1 fruit fly cellular context compared by ENCODE assay signal in the genomic region with DNA sequence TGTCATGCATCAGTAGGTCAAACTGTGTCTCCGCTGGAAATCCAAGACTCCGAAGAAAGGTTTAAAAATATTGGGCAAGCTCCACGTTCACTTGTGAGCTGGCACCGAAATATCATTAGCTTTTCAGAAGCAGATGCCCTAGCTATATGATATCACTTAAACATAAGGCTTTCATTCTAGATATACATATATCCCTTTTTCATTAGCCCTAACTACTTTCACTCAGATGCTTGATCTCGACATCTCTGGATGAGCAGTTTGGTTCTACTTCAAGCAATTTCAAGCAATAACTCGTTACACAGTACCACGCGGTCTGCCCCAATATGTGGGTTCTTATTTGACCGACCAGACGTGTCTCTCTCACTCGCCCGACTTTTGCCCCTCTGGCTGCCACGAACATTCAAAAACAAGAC.
A peak's percentile ranks its signal among the peaks of the same experiment; 100 is the strongest.
TF ChIP-seq lines count a peak whose summit lies in the region.

No protein-coding gene starts in this region.

TF ChIP-seq in whole organism, embryonic, 481 proteins besides CTCF, POLR2A, EP300 and RAD21 (continued from another document and continues in another):
- no peak for TF ChIP-seq gcm2 (GFP tag; optimal IDR thresholded peaks at IDR 0.05; lab: Kevin White, UChicago)
- TF ChIP-seq ftz-f1 (GFP tag; optimal IDR thresholded peaks at IDR 0.05; lab: Kevin White, UChicago): no peak
- peak; percentile 34 for TF ChIP-seq Sox100B (GFP tag; optimal IDR thresholded peaks at IDR 0.05; lab: Kevin White, UChicago)
- no peak for TF ChIP-seq CG10274 (GFP tag; optimal IDR thresholded peaks at IDR 0.05; lab: Kevin White, UChicago)
- no peak for TF ChIP-seq sr (GFP tag; IDR thresholded peaks at IDR 0.05; lab: Robert Waterston, UW)
- TF ChIP-seq inv (GFP tag; IDR thresholded peaks at IDR 0.05; lab: Robert Waterston, UW; ENCODE audit: partially characterized antibody): no peak
- TF ChIP-seq CG17385 (GFP tag; optimal IDR thresholded peaks at IDR 0.05; lab: Kevin White, UChicago): peak; percentile 51
- no peak for TF ChIP-seq BEAF-32 (GFP tag; optimal IDR thresholded peaks at IDR 0.05; lab: Kevin White, UChicago)
- no peak for TF ChIP-seq BtbVII (GFP tag; optimal IDR thresholded peaks at IDR 0.05; lab: Kevin White, UChicago)
- no peak for TF ChIP-seq CG4404 (GFP tag; IDR thresholded peaks at IDR 0.05; lab: Robert Waterston, UW)
- no peak for TF ChIP-seq caup (GFP tag; optimal IDR thresholded peaks at IDR 0.05; lab: Kevin White, UChicago; ENCODE audit: severe bottlenecking)
- no peak for TF ChIP-seq CG11093 (GFP tag; IDR thresholded peaks at IDR 0.05; lab: Robert Waterston, UW)
- TF ChIP-seq Camta (GFP tag; optimal IDR thresholded peaks at IDR 0.05; lab: Kevin White, UChicago): no peak
- no peak for TF ChIP-seq crc (GFP tag; optimal IDR thresholded peaks at IDR 0.05; lab: Kevin White, UChicago)
- no peak for TF ChIP-seq sens-2 (GFP tag; IDR thresholded peaks at IDR 0.05; lab: Robert Waterston, UW)
- TF ChIP-seq Hr78 (GFP tag; optimal IDR thresholded peaks at IDR 0.05; lab: Kevin White, UChicago): peak in 1 of 2 experiments; percentile 33
- no peak for TF ChIP-seq HmgD (GFP tag; optimal IDR thresholded peaks at IDR 0.05; lab: Kevin White, UChicago)
- no peak for TF ChIP-seq ATbp (GFP tag; optimal IDR thresholded peaks at IDR 0.05; lab: Kevin White, UChicago)
- TF ChIP-seq CG17612 (GFP tag; IDR thresholded peaks at IDR 0.05; lab: Robert Waterston, UW): no peak
- TF ChIP-seq prd (optimal IDR thresholded peaks at IDR 0.05; lab: Kevin White, UChicago): no peak
- peak; percentile 6; the same call in 1 of the 3 replicates for TF ChIP-seq prd (GFP tag; IDR thresholded peaks at IDR 0.05; lab: Robert Waterston, UW)
- no peak for TF ChIP-seq CG1024 (GFP tag; IDR thresholded peaks at IDR 0.05; lab: Robert Waterston, UW)
- no peak for TF ChIP-seq Mrtf (GFP tag; IDR thresholded peaks at IDR 0.05; lab: Robert Waterston, UW)
- peak; percentile 47 for TF ChIP-seq CG9727 (GFP tag; optimal IDR thresholded peaks at IDR 0.05; lab: Kevin White, UChicago)
- TF ChIP-seq rib (GFP tag; IDR thresholded peaks at IDR 0.05; lab: Robert Waterston, UW): no peak
- TF ChIP-seq pb (GFP tag; optimal IDR thresholded peaks at IDR 0.05; lab: Kevin White, UChicago): peak; percentile 47
- peak; percentile 9 for TF ChIP-seq kay (GFP tag; optimal IDR thresholded peaks at IDR 0.05; lab: Kevin White, UChicago)
- no peak for TF ChIP-seq CG12769 (tag; optimal IDR thresholded peaks at IDR 0.05; lab: Kevin White, UChicago)
- no peak for TF ChIP-seq Scr (GFP tag; IDR thresholded peaks at IDR 0.05; lab: Robert Waterston, UW; ENCODE audit: partially characterized antibody)
- no peak for TF ChIP-seq nau (GFP tag; optimal IDR thresholded peaks at IDR 0.05; lab: Kevin White, UChicago)
- no peak for TF ChIP-seq oc (tag; optimal IDR thresholded peaks at IDR 0.05; lab: Kevin White, UChicago)
- no peak for TF ChIP-seq CG16813 (GFP tag; IDR thresholded peaks at IDR 0.05; lab: Robert Waterston, UW; ENCODE audit: partially characterized antibody)
- TF ChIP-seq CG4730 (GFP tag; IDR thresholded peaks at IDR 0.05; lab: Robert Waterston, UW): no peak
- TF ChIP-seq Optix (GFP tag; IDR thresholded peaks at IDR 0.05; lab: Robert Waterston, UW): no peak
- no peak for TF ChIP-seq sug (tag; optimal IDR thresholded peaks at IDR 0.05; lab: Kevin White, UChicago)
- TF ChIP-seq CG33213 (GFP tag; optimal IDR thresholded peaks at IDR 0.05; lab: Kevin White, UChicago): no peak
- no peak for TF ChIP-seq CG6272 (GFP tag; IDR thresholded peaks at IDR 0.05; lab: Robert Waterston, UW)
- no peak for TF ChIP-seq nerfin-1 (tag; optimal IDR thresholded peaks at IDR 0.05; lab: Kevin White, UChicago)
- TF ChIP-seq usp (GFP tag; optimal IDR thresholded peaks at IDR 0.05; lab: Kevin White, UChicago): no peak
- peak; percentile 16 for TF ChIP-seq CG8089 (GFP tag; optimal IDR thresholded peaks at IDR 0.05; lab: Kevin White, UChicago)
- TF ChIP-seq ash1 (GFP tag; optimal IDR thresholded peaks at IDR 0.05; lab: Kevin White, UChicago): no peak
- peak; percentile 48 for TF ChIP-seq CG2120 (GFP tag; optimal IDR thresholded peaks at IDR 0.05; lab: Kevin White, UChicago)
- peak; percentile 34 for TF ChIP-seq CG1603 (tag; optimal IDR thresholded peaks at IDR 0.05; lab: Kevin White, UChicago)
- no peak for TF ChIP-seq CG10431 (GFP tag; optimal IDR thresholded peaks at IDR 0.05; lab: Kevin White, UChicago)
- peak; percentile 35 for TF ChIP-seq tx (GFP tag; optimal IDR thresholded peaks at IDR 0.05; lab: Kevin White, UChicago)
- TF ChIP-seq CoRest (tag; optimal IDR thresholded peaks at IDR 0.05; lab: Kevin White, UChicago): peak; percentile 63
- TF ChIP-seq lab (GFP tag; optimal IDR thresholded peaks at IDR 0.05; lab: Kevin White, UChicago): no peak
- TF ChIP-seq CG12219 (GFP tag; optimal IDR thresholded peaks at IDR 0.05; lab: Kevin White, UChicago): peak; percentile 37
- TF ChIP-seq lmd (GFP tag; IDR thresholded peaks at IDR 0.05; lab: Robert Waterston, UW): peak; percentile 68
- peak; percentile 29 for TF ChIP-seq phol (tag; optimal IDR thresholded peaks at IDR 0.05; lab: Kevin White, UChicago)
- no peak for TF ChIP-seq CG15479 (GFP tag; optimal IDR thresholded peaks at IDR 0.05; lab: Kevin White, UChicago)
- no peak for TF ChIP-seq so (GFP tag; IDR thresholded peaks at IDR 0.05; lab: Robert Waterston, UW)
- TF ChIP-seq seq (GFP tag; IDR thresholded peaks at IDR 0.05; lab: Robert Waterston, UW): no peak
- TF ChIP-seq slou (GFP tag; optimal IDR thresholded peaks at IDR 0.05; lab: Kevin White, UChicago): peak; percentile 38
- no peak for TF ChIP-seq NFAT (GFP tag; IDR thresholded peaks at IDR 0.05; lab: Robert Waterston, UW)
- no peak for TF ChIP-seq fd102C (GFP tag; optimal IDR thresholded peaks at IDR 0.05; lab: Kevin White, UChicago)
- no peak for TF ChIP-seq CG8944 (GFP tag; optimal IDR thresholded peaks at IDR 0.05; lab: Kevin White, UChicago)
- no peak for TF ChIP-seq CG10565 (GFP tag; optimal IDR thresholded peaks at IDR 0.05; lab: Kevin White, UChicago)
- no peak for TF ChIP-seq CG11398 (GFP tag; optimal IDR thresholded peaks at IDR 0.05; lab: Kevin White, UChicago)
- no peak for TF ChIP-seq mld (GFP tag; IDR thresholded peaks at IDR 0.05; lab: Robert Waterston, UW; ENCODE audit: partially characterized antibody)
- TF ChIP-seq Myb (GFP tag; optimal IDR thresholded peaks at IDR 0.05; lab: Kevin White, UChicago): peak; percentile 18
- TF ChIP-seq CG18262 (tag; optimal IDR thresholded peaks at IDR 0.05; lab: Kevin White, UChicago): peak; percentile 58
- no peak for TF ChIP-seq grn (GFP tag; optimal IDR thresholded peaks at IDR 0.05; lab: Kevin White, UChicago)
- no peak for TF ChIP-seq bigmax (GFP tag; optimal IDR thresholded peaks at IDR 0.05; lab: Kevin White, UChicago)
- no peak for TF ChIP-seq B-H1 (GFP tag; IDR thresholded peaks at IDR 0.05; lab: Robert Waterston, UW)
- no peak for TF ChIP-seq amos (GFP tag; IDR thresholded peaks at IDR 0.05; lab: Robert Waterston, UW; ENCODE audit: partially characterized antibody)
- no peak for TF ChIP-seq CG7987 (GFP tag; optimal IDR thresholded peaks at IDR 0.05; lab: Kevin White, UChicago)
- no peak for TF ChIP-seq sob (GFP tag; IDR thresholded peaks at IDR 0.05; lab: Robert Waterston, UW)
- TF ChIP-seq Eip74EF (GFP tag; optimal IDR thresholded peaks at IDR 0.05; lab: Kevin White, UChicago): peak in 1 of 2 experiments; percentile 22
- TF ChIP-seq yki (optimal IDR thresholded peaks at IDR 0.05; lab: Kevin White, UChicago): no peak
- peak; percentile 36 for TF ChIP-seq CG10979 (tag; optimal IDR thresholded peaks at IDR 0.05; lab: Kevin White, UChicago)
- peak; percentile 13 for TF ChIP-seq fu2 (GFP tag; optimal IDR thresholded peaks at IDR 0.05; lab: Kevin White, UChicago)
- peak; percentile 16; the same call in 1 of the 2 replicates for TF ChIP-seq E2f1 (GFP tag; IDR thresholded peaks at IDR 0.05; lab: Robert Waterston, UW)
- TF ChIP-seq Side (GFP tag; optimal IDR thresholded peaks at IDR 0.05; lab: Kevin White, UChicago): no peak
- no peak for TF ChIP-seq CG33557 (GFP tag; optimal IDR thresholded peaks at IDR 0.05; lab: Kevin White, UChicago)
- TF ChIP-seq CG31441 (GFP tag; IDR thresholded peaks at IDR 0.05; lab: Robert Waterston, UW): peak; percentile 45; the same call in 1 of the 2 replicates
- TF ChIP-seq grau (tag; optimal IDR thresholded peaks at IDR 0.05; lab: Kevin White, UChicago): peak; percentile 53
- TF ChIP-seq CG3847 (GFP tag; IDR thresholded peaks at IDR 0.05; lab: Robert Waterston, UW): no peak
- TF ChIP-seq Hmr (GFP tag; optimal IDR thresholded peaks at IDR 0.05; lab: Kevin White, UChicago): peak; percentile 36
- TF ChIP-seq Ptx1 (GFP tag; IDR thresholded peaks at IDR 0.05; lab: Robert Waterston, UW): peak; percentile 43; the same call in 1 of the 2 replicates
- TF ChIP-seq CG6765 (GFP tag; optimal IDR thresholded peaks at IDR 0.05; lab: Kevin White, UChicago): no peak
- TF ChIP-seq dmrt11E (tag; optimal IDR thresholded peaks at IDR 0.05; lab: Kevin White, UChicago): no peak
- no peak for TF ChIP-seq Fer3 (tag; optimal IDR thresholded peaks at IDR 0.05; lab: Kevin White, UChicago)
- no peak for TF ChIP-seq CG3838 (GFP tag; optimal IDR thresholded peaks at IDR 0.05; lab: Kevin White, UChicago)
- no peak for TF ChIP-seq CG7357 (GFP tag; IDR thresholded peaks at IDR 0.05; lab: Robert Waterston, UW)
- no peak for TF ChIP-seq CG6254 (GFP tag; optimal IDR thresholded peaks at IDR 0.05; lab: Kevin White, UChicago)
- TF ChIP-seq CG31224 (GFP tag; IDR thresholded peaks at IDR 0.05; lab: Robert Waterston, UW): 0 out of 2 replicates have a peak, but pooled peaks have one; percentile 36
- peak; percentile 97 for TF ChIP-seq Ets65A (GFP tag; lab: Kevin White, UChicago)
- no peak for TF ChIP-seq hb (GFP tag; IDR thresholded peaks at IDR 0.05; lab: Robert Waterston, UW; ENCODE audit: partially characterized antibody)
- TF ChIP-seq dysf (GFP tag; IDR thresholded peaks at IDR 0.05; lab: Robert Waterston, UW): peak; percentile 70
- TF ChIP-seq gfzf (GFP tag; optimal IDR thresholded peaks at IDR 0.05; lab: Kevin White, UChicago): no peak
- TF ChIP-seq fru (optimal IDR thresholded peaks at IDR 0.05; lab: Kevin White, UChicago): no peak
- no peak for TF ChIP-seq D (optimal IDR thresholded peaks at IDR 0.05; lab: Kevin White, UChicago)
- TF ChIP-seq D (GFP tag; optimal IDR thresholded peaks at IDR 0.05; lab: Kevin White, UChicago): no peak
- peak; percentile 15 for TF ChIP-seq CG12155 (GFP tag; optimal IDR thresholded peaks at IDR 0.05; lab: Kevin White, UChicago)
- no peak for TF ChIP-seq Mad (GFP tag; optimal IDR thresholded peaks at IDR 0.05; lab: Kevin White, UChicago)
- no peak for TF ChIP-seq CG13894 (tag; optimal IDR thresholded peaks at IDR 0.05; lab: Kevin White, UChicago)
- TF ChIP-seq CG10267 (tag; optimal IDR thresholded peaks at IDR 0.05; lab: Kevin White, UChicago): peak; percentile 5
- TF ChIP-seq H2.0 (GFP tag; IDR thresholded peaks at IDR 0.05; lab: Robert Waterston, UW): no peak
- no peak for TF ChIP-seq CG4820 (GFP tag; optimal IDR thresholded peaks at IDR 0.05; lab: Kevin White, UChicago)
- no peak for TF ChIP-seq Gug (GFP tag; IDR thresholded peaks at IDR 0.05; lab: Robert Waterston, UW)
- no peak for TF ChIP-seq cg (GFP tag; optimal IDR thresholded peaks at IDR 0.05; lab: Kevin White, UChicago)
- TF ChIP-seq otp (GFP tag; IDR thresholded peaks at IDR 0.05; lab: Robert Waterston, UW): no peak
- no peak for TF ChIP-seq CG9876 (GFP tag; optimal IDR thresholded peaks at IDR 0.05; lab: Kevin White, UChicago)
- TF ChIP-seq CG12299 (tag; optimal IDR thresholded peaks at IDR 0.05; lab: Kevin White, UChicago): no peak
- TF ChIP-seq aop (GFP tag; IDR thresholded peaks at IDR 0.05; lab: Robert Waterston, UW): no peak
- TF ChIP-seq CG5953 (GFP tag; IDR thresholded peaks at IDR 0.05; lab: Robert Waterston, UW): no peak
- no peak for TF ChIP-seq zf30C (GFP tag; optimal IDR thresholded peaks at IDR 0.05; lab: Kevin White, UChicago)
- peak; percentile 31 for TF ChIP-seq Hsf (GFP tag; optimal IDR thresholded peaks at IDR 0.05; lab: Kevin White, UChicago)
- TF ChIP-seq lola (GFP tag; optimal IDR thresholded peaks at IDR 0.05; lab: Kevin White, UChicago): peak in 1 of 3 experiments; percentile 33
- no peak for TF ChIP-seq kah (GFP tag; optimal IDR thresholded peaks at IDR 0.05; lab: Kevin White, UChicago)
- no peak for TF ChIP-seq Dp (GFP tag; optimal IDR thresholded peaks at IDR 0.05; lab: Kevin White, UChicago)
- TF ChIP-seq CG6654 (GFP tag; optimal IDR thresholded peaks at IDR 0.05; lab: Kevin White, UChicago): no peak
- TF ChIP-seq CG2202 (tag; optimal IDR thresholded peaks at IDR 0.05; lab: Kevin White, UChicago): no peak
- no peak for TF ChIP-seq chm (GFP tag; IDR thresholded peaks at IDR 0.05; lab: Robert Waterston, UW)
- 0 out of 3 replicates have a peak, but pooled peaks have one; percentile 34 for TF ChIP-seq CG11695 (GFP tag; IDR thresholded peaks at IDR 0.05; lab: Robert Waterston, UW)
- no peak for TF ChIP-seq CG8290 (GFP tag; optimal IDR thresholded peaks at IDR 0.05; lab: Kevin White, UChicago)
- TF ChIP-seq CG8290 (tag; optimal IDR thresholded peaks at IDR 0.05; lab: Kevin White, UChicago): no peak
- TF ChIP-seq Hr3 (GFP tag; optimal IDR thresholded peaks at IDR 0.05; lab: Kevin White, UChicago): peak; percentile 32
- peak; percentile 12 for TF ChIP-seq CG10462 (GFP tag; optimal IDR thresholded peaks at IDR 0.05; lab: Kevin White, UChicago)
- no peak for TF ChIP-seq MBD-R2 (GFP tag; IDR thresholded peaks at IDR 0.05; lab: Robert Waterston, UW)
- TF ChIP-seq danr (GFP tag; IDR thresholded peaks at IDR 0.05; lab: Robert Waterston, UW): no peak
- no peak for TF ChIP-seq E2f2 (GFP tag; IDR thresholded peaks at IDR 0.05; lab: Robert Waterston, UW)
- no peak for TF ChIP-seq CG11560 (tag; IDR thresholded peaks at IDR 0.05; lab: Robert Waterston, UW)
- TF ChIP-seq HHEX (GFP tag; optimal IDR thresholded peaks at IDR 0.05; lab: Kevin White, UChicago): no peak
- no peak for TF ChIP-seq bowl (GFP tag; IDR thresholded peaks at IDR 0.05; lab: Robert Waterston, UW)
- no peak for TF ChIP-seq CG14667 (GFP tag; IDR thresholded peaks at IDR 0.05; lab: Robert Waterston, UW)
- no peak for TF ChIP-seq CG34376 (GFP tag; optimal IDR thresholded peaks at IDR 0.05; lab: Kevin White, UChicago)
- no peak for TF ChIP-seq crol (GFP tag; IDR thresholded peaks at IDR 0.05; lab: Robert Waterston, UW)
- no peak for TF ChIP-seq CG3726 (GFP tag; IDR thresholded peaks at IDR 0.05; lab: Robert Waterston, UW)
- TF ChIP-seq fd96Cb (tag; optimal IDR thresholded peaks at IDR 0.05; lab: Kevin White, UChicago): peak; percentile 16
- TF ChIP-seq Trl (optimal IDR thresholded peaks at IDR 0.05; lab: Kevin White, UChicago): no peak
- TF ChIP-seq Trl (GFP tag; optimal IDR thresholded peaks at IDR 0.05; lab: Kevin White, UChicago): peak; percentile 46
